Worm (Caenorhabditis elegans): ENCODE measurements around the gene ZK402.1.
A peak's percentile ranks its signal among the peaks of the same experiment; 100 is the strongest.

Gene ZK402.1

DNA sequence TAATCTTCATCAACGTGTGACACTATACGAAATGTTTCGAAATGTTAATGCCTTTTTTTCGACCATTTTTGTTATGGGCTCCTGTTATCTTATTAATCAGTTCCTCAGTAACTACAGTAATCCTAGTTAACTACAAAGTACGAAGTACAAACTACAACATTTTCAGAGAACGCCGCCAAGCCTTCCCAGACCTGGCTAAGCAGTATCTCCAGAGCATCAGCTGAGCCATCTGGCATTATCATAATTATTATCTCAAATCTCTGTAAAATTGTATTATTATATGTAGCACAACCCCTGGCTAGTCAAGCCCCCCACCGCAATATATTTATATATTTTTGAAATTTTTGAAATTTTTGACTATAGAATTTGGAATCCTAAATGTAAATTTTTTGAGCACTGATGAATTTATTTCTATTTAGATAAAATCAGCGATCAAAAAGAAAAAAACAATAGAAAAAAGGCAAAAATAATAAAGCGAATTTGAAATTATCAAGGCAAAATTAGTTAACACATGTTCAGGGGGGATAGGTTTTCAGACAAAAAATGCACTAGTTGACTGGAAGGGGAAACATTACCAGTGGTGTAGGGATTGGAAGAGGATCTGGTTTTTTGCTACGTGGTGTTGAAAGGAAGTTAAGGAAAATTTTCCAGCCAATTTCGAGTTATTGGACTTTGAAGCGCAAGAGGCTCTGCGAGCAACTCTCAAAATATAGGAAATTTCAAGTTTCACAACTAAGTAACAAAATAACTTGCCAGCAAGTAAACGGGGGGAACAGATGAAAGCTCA, 47.9 kb downstream of the ZK402.1 start:
- TF ChIP-seq daf-19 (GFP tag; conservative IDR thresholded peaks at IDR 0.05): 0 out of 2 replicates have a peak, but pooled peaks have one; percentile 73
- no peak for TF ChIP-seq nhr-111 (GFP tag; optimal IDR thresholded peaks at IDR 0.05)
- no peak for TF ChIP-seq attf-4 (tag; optimal IDR thresholded peaks at IDR 0.05)
- TF ChIP-seq dmd-8 (GFP tag; IDR thresholded peaks at IDR 0.05): no peak
- TF ChIP-seq sdz-12 (GFP tag; optimal IDR thresholded peaks at IDR 0.05): peak; percentile 22
- TF ChIP-seq Y75B8A.6 (GFP tag; IDR thresholded peaks at IDR 0.05): no peak
- TF ChIP-seq lin-1 (GFP tag; IDR thresholded peaks at IDR 0.05): no peak
- TF ChIP-seq mdl-1 (tag; optimal IDR thresholded peaks at IDR 0.05): no peak
- TF ChIP-seq nhr-11 (tag; optimal IDR thresholded peaks at IDR 0.05): no peak
- peak; percentile 22 for TF ChIP-seq T26A8.4 (GFP tag; IDR thresholded peaks at IDR 0.05)
- TF ChIP-seq egl-43 (GFP tag; IDR thresholded peaks at IDR 0.05): peak; percentile 5; the same call in 1 of the 2 replicates
- TF ChIP-seq mxl-2 (GFP tag; conservative IDR thresholded peaks at IDR 0.05): no peak
- TF ChIP-seq ZK337.2 (GFP tag; IDR thresholded peaks at IDR 0.05): no peak
- no peak for TF ChIP-seq ceh-62 (tag; optimal IDR thresholded peaks at IDR 0.05)
- peak; percentile 7; the same call in 1 of the 2 replicates for TF ChIP-seq pha-4 (GFP tag; IDR thresholded peaks at IDR 0.05)
- TF ChIP-seq pha-4 (tag; optimal IDR thresholded peaks at IDR 0.05): no peak
- no peak for TF ChIP-seq aly-2 (tag; optimal IDR thresholded peaks at IDR 0.05)
- no peak for TF ChIP-seq nhr-10 (tag; optimal IDR thresholded peaks at IDR 0.05)
- no peak for TF ChIP-seq mes-2 (tag; optimal IDR thresholded peaks at IDR 0.05; ENCODE audit: poor library complexity, severe bottlenecking)
- peak in 1 of 2 experiments; percentile 6 for TF ChIP-seq hif-1 (tag; optimal IDR thresholded peaks at IDR 0.05)
- no peak for TF ChIP-seq madf-9 (GFP tag; conservative IDR thresholded peaks at IDR 0.05)
- TF ChIP-seq gei-8 (GFP tag; optimal IDR thresholded peaks at IDR 0.05): no peak
- peak; percentile 51; the same call in 1 of the 2 replicates for TF ChIP-seq arid-1 (GFP tag; conservative IDR thresholded peaks at IDR 0.05)
- TF ChIP-seq vab-7 (GFP tag; IDR thresholded peaks at IDR 0.05): no peak
- TF ChIP-seq ztf-7 (tag; optimal IDR thresholded peaks at IDR 0.05): no peak
- TF ChIP-seq spr-3 (GFP tag; optimal IDR thresholded peaks at IDR 0.05): peak; percentile 12
- peak in 1 of 2 experiments; percentile 43 for TF ChIP-seq lsy-2 (tag; optimal IDR thresholded peaks at IDR 0.05)
- TF ChIP-seq aha-1 (tag): peak; percentile 75
- no peak for TF ChIP-seq tag-97 (GFP tag; IDR thresholded peaks at IDR 0.05)
- no peak for TF ChIP-seq nhr-6 (tag; optimal IDR thresholded peaks at IDR 0.05)
- no peak for TF ChIP-seq lin-29 (GFP tag; IDR thresholded peaks at IDR 0.05)
- no peak for TF ChIP-seq zip-2 (tag; optimal IDR thresholded peaks at IDR 0.05)
- peak; percentile 36 for TF ChIP-seq mep-1 (tag; optimal IDR thresholded peaks at IDR 0.05)
- TF ChIP-seq unc-39 (tag; optimal IDR thresholded peaks at IDR 0.05): no peak
- TF ChIP-seq ama-1 (optimal IDR thresholded peaks at IDR 0.05): peak; percentile 7
- no peak for TF ChIP-seq hmg-1.1 (GFP tag; IDR thresholded peaks at IDR 0.05)
- no peak for TF ChIP-seq zfp-3 (GFP tag; conservative IDR thresholded peaks at IDR 0.05)
- 0 out of 2 replicates have a peak, but pooled peaks have one; percentile 40 for TF ChIP-seq F44E2.7 (GFP tag; IDR thresholded peaks at IDR 0.05)
- no peak for TF ChIP-seq hlh-11 (tag; optimal IDR thresholded peaks at IDR 0.05)
- TF ChIP-seq D1046.2 (GFP tag; IDR thresholded peaks at IDR 0.05): 0 out of 2 replicates have a peak, but pooled peaks have one; percentile 35
- TF ChIP-seq F49E8.2 (tag; optimal IDR thresholded peaks at IDR 0.05; ENCODE audit: borderline replicate concordance): no peak
- peak; percentile 29 for TF ChIP-seq duxl-1 (tag; optimal IDR thresholded peaks at IDR 0.05; ENCODE audit: poor library complexity)
- no peak for TF ChIP-seq skn-1 (tag; optimal IDR thresholded peaks at IDR 0.05)

Measured in whole organism, L4 larva.